Worm (Caenorhabditis elegans) whole organism, L4 larva: ENCODE results near the gene ZK1320.5.

Experiments used
- F10B5.3 ChIP-seq: sonication (generic microtip); optimal IDR thresholded peaks from 2 replicates; lab custom pipeline; 2016; ENCODE audit warnings: mild to moderate bottlenecking, missing genetic modification characterization, missing compliant biosample characterization
- F37D6.2 ChIP-seq: sonication (generic microtip); optimal IDR thresholded peaks from 2 replicates; lab custom pipeline; 2016; ENCODE audit warnings: mild to moderate bottlenecking, missing genetic modification characterization, missing compliant biosample characterization
- F44E2.7 ChIP-seq: fragments of 200-800 bp; sonication (Bioruptor generic); IDR thresholded peaks from 2 replicates; pipeline ENCODE4 v2.1.2; 2022; ENCODE audit warnings: missing genetic modification characterization, missing compliant biosample characterization
- F49E8.2 ChIP-seq: sonication (generic microtip); optimal IDR thresholded peaks from 2 replicates; lab custom pipeline; 2016; ENCODE audit warnings: missing compliant biosample characterization, mild to moderate bottlenecking, missing genetic modification characterization, borderline replicate concordance
- T20F7.1 ChIP-seq: fragments of 200-800 bp; sonication (Bioruptor generic); optimal IDR thresholded peaks from 2 replicates; lab custom pipeline; 2018; ENCODE audit warnings: mild to moderate bottlenecking, missing genetic modification characterization, missing compliant biosample characterization
- T26A8.4 ChIP-seq: fragments of 200-800 bp; sonication (Bioruptor generic); IDR thresholded peaks from 2 replicates; pipeline ENCODE4 v1.3.6; 2022; ENCODE audit warnings: missing genetic modification characterization, missing compliant biosample characterization
- Y48G9A.11 ChIP-seq: fragments of 200-800 bp; sonication (Bioruptor generic); IDR thresholded peaks from 2 replicates; pipeline ENCODE4 v1.3.6; 2022; ENCODE audit warnings: missing genetic modification reagents, missing genetic modification characterization, missing compliant biosample characterization
- Y75B8A.6 ChIP-seq: fragments of 200-800 bp; sonication (Bioruptor generic); IDR thresholded peaks from 2 replicates; pipeline ENCODE4 v1.3.6; 2022; ENCODE audit warnings: missing genetic modification reagents, missing genetic modification characterization, missing compliant biosample characterization
- ZK337.2 ChIP-seq: fragments of 200-800 bp; sonication (Bioruptor generic); IDR thresholded peaks from 2 replicates; pipeline ENCODE4 v1.3.6; 2022; ENCODE audit warnings: missing genetic modification reagents, missing genetic modification characterization, missing compliant biosample characterization
- aha-1 ChIP-seq: fragments of 150-350 bp; peaks from one replicate; lab custom pipeline; 2014; ENCODE audit warnings: missing biosample characterization, missing genetic modification characterization
- arid-1 ChIP-seq: fragments of 200-800 bp; sonication (Bioruptor generic); conservative IDR thresholded peaks from 2 replicates; pipeline ENCODE4 v1.3.6; 2022; ENCODE audit warnings: missing genetic modification reagents, missing genetic modification characterization, missing compliant biosample characterization
- ceh-44 ChIP-seq: fragments of 200-800 bp; sonication (Bioruptor generic); IDR thresholded peaks from 2 replicates; pipeline ENCODE4 v1.3.6; 2022; ENCODE audit warnings: missing genetic modification reagents, missing genetic modification characterization, missing compliant biosample characterization
- ceh-82 ChIP-seq: sonication (generic microtip); optimal IDR thresholded peaks from 2 replicates; lab custom pipeline; 2017; ENCODE audit warnings: missing biosample characterization, missing genetic modification characterization
- ces-1 ChIP-seq: fragments of 150-350 bp; sonication (generic microtip); optimal IDR thresholded peaks from 4 replicates; lab custom pipeline; 2014; ENCODE audit warnings: missing biosample characterization, missing genetic modification reagents, missing genetic modification characterization
- cey-2 ChIP-seq: sonication (generic microtip); optimal IDR thresholded peaks from 3 replicates; lab custom pipeline; 2017; ENCODE audit warnings: missing genetic modification characterization, mild to moderate bottlenecking, missing compliant biosample characterization, antibody characterized with exemption, borderline replicate concordance; ENCODE audit not compliant: insufficient read depth
- daf-8 ChIP-seq: fragments of 200-800 bp; sonication (Bioruptor generic); IDR thresholded peaks from 2 replicates; pipeline ENCODE4 v1.3.6; 2022; ENCODE audit warnings: missing genetic modification characterization, missing compliant biosample characterization
- dmd-6 ChIP-seq: fragments of 200-800 bp; sonication (Bioruptor generic); IDR thresholded peaks from 2 replicates; pipeline ENCODE4 v1.3.6; 2022; ENCODE audit warnings: missing genetic modification reagents, missing genetic modification characterization, missing compliant biosample characterization
- dpl-1 ChIP-seq: fragments of 150-350 bp; optimal IDR thresholded peaks from 2 replicates; lab custom pipeline; 2014; ENCODE audit warnings: missing biosample characterization, missing genetic modification reagents, missing genetic modification characterization
- duxl-1 ChIP-seq: sonication (generic microtip); optimal IDR thresholded peaks from 2 replicates; lab custom pipeline; 2016; ENCODE audit warnings: mild to moderate bottlenecking, missing genetic modification characterization, moderate library complexity, missing compliant biosample characterization; ENCODE audit not compliant: poor library complexity
- fkh-10 ChIP-seq: fragments of 150-350 bp; optimal IDR thresholded peaks from 2 replicates; lab custom pipeline; 2014; ENCODE audit warnings: missing biosample characterization, missing genetic modification reagents, missing genetic modification characterization
- fos-1 ChIP-seq: fragments of 150-350 bp; optimal IDR thresholded peaks from 2 replicates; lab custom pipeline; 2014; ENCODE audit warnings: missing biosample characterization, missing genetic modification characterization
- lim-7 ChIP-seq: fragments of 200-800 bp; sonication (Bioruptor generic); IDR thresholded peaks from 2 replicates; pipeline ENCODE4 v1.3.6; 2022; ENCODE audit warnings: missing genetic modification characterization, missing compliant biosample characterization
- lin-1 ChIP-seq: fragments of 200-800 bp; sonication (Bioruptor generic); IDR thresholded peaks from 2 replicates; pipeline ENCODE4 v1.3.6; 2022; ENCODE audit warnings: missing genetic modification reagents, missing genetic modification characterization, missing compliant biosample characterization
- lin-13 ChIP-seq: fragments of 150-350 bp; optimal IDR thresholded peaks from 2 replicates; lab custom pipeline; 2014; ENCODE audit warnings: missing biosample characterization, missing genetic modification reagents, missing genetic modification characterization
- lin-15B ChIP-seq: fragments of 150-350 bp; sonication (generic microtip); optimal IDR thresholded peaks from 3 replicates; lab custom pipeline; 2014; ENCODE audit warnings: missing biosample characterization, missing genetic modification characterization
- lin-38 ChIP-seq: fragments of 200-800 bp; sonication (Bioruptor generic); IDR thresholded peaks from 2 replicates; pipeline ENCODE4 v1.3.6; 2022; ENCODE audit warnings: missing genetic modification reagents, missing genetic modification characterization, missing compliant biosample characterization
- lin-39 ChIP-seq: fragments of 150-350 bp; optimal IDR thresholded peaks from 2 replicates; lab custom pipeline; 2014; ENCODE audit warnings: missing biosample characterization, missing genetic modification reagents, missing genetic modification characterization
- madf-5 ChIP-seq, 2 experiments: fragments of 200-800 bp; sonication (Bioruptor generic); IDR thresholded peaks; 2 replicates each; pipeline ENCODE4 v1.3.6; 2022; ENCODE audit warnings: missing compliant biosample characterization in 2 of 2, missing genetic modification characterization in 2 of 2
- madf-9 ChIP-seq: fragments of 200-800 bp; sonication (Bioruptor generic); conservative IDR thresholded peaks from 2 replicates; pipeline ENCODE4 v1.3.6; 2022; ENCODE audit warnings: missing genetic modification reagents, missing genetic modification characterization, missing compliant biosample characterization
- mxl-2 ChIP-seq: fragments of 200-800 bp; sonication (Bioruptor generic); conservative IDR thresholded peaks from 2 replicates; pipeline ENCODE4 v1.3.6; 2022; ENCODE audit warnings: missing genetic modification reagents, missing genetic modification characterization, missing compliant biosample characterization
- nhr-111 ChIP-seq: fragments of 200-800 bp; sonication (Bioruptor generic); optimal IDR thresholded peaks from 2 replicates; lab custom pipeline; 2018; ENCODE audit warnings: mild to moderate bottlenecking, missing genetic modification characterization, missing compliant biosample characterization
- nhr-237 ChIP-seq: sonication (generic microtip); optimal IDR thresholded peaks from 2 replicates; lab custom pipeline; 2017; ENCODE audit warnings: missing biosample characterization, missing genetic modification characterization
- nhr-28 ChIP-seq: fragments of 150-350 bp; optimal IDR thresholded peaks from 2 replicates; lab custom pipeline; 2014; ENCODE audit warnings: missing biosample characterization, missing genetic modification characterization
- nhr-42 ChIP-seq: fragments of 200-800 bp; sonication (Bioruptor generic); IDR thresholded peaks from 2 replicates; pipeline ENCODE4 v1.3.6; 2022; ENCODE audit warnings: missing genetic modification characterization, missing compliant biosample characterization
- nhr-76 ChIP-seq: fragments of 150-350 bp; optimal IDR thresholded peaks from 2 replicates; lab custom pipeline; 2014; ENCODE audit warnings: missing biosample characterization, missing genetic modification characterization
- nhr-77 ChIP-seq: fragments of 150-350 bp; optimal IDR thresholded peaks from 2 replicates; lab custom pipeline; 2014; ENCODE audit warnings: missing biosample characterization, missing genetic modification characterization
- pha-4 ChIP-seq, 2 experiments: fragments of 150-350 bp in 1 of 2; fragments of 200-800 bp in 1 of 2; sonication (Bioruptor generic) in 1 of 2; IDR thresholded peaks in 1 of 2; optimal IDR thresholded peaks in 1 of 2; 2 replicates each; pipeline versions ENCODE4 v1.3.6 to Lab custom; 2014 to 2022; ENCODE audit warnings: missing genetic modification characterization in 2 of 2, missing genetic modification reagents in 2 of 2, missing biosample characterization in 1 of 2, missing compliant biosample characterization in 1 of 2
- rbr-2 ChIP-seq: sonication (generic microtip); optimal IDR thresholded peaks from 2 replicates; lab custom pipeline; 2016; ENCODE audit warnings: missing genotype, missing genetic modification characterization, missing compliant biosample characterization
- sdz-12 ChIP-seq: fragments of 200-800 bp; sonication (Bioruptor generic); optimal IDR thresholded peaks from 2 replicates; lab custom pipeline; 2018; ENCODE audit warnings: mild to moderate bottlenecking, missing genetic modification characterization, missing compliant biosample characterization
- snpc-1.2 ChIP-seq: fragments of 200-800 bp; sonication (Bioruptor generic); IDR thresholded peaks from 2 replicates; pipeline ENCODE4 v1.3.6; 2022; ENCODE audit warnings: missing genetic modification reagents, missing genetic modification characterization, missing compliant biosample characterization
- spr-3 ChIP-seq: fragments of 200-800 bp; sonication (Bioruptor generic); optimal IDR thresholded peaks from 2 replicates; lab custom pipeline; 2018; ENCODE audit warnings: mild to moderate bottlenecking, missing genetic modification characterization, missing compliant biosample characterization
- zfp-3 ChIP-seq: fragments of 200-800 bp; sonication (Bioruptor generic); conservative IDR thresholded peaks from 2 replicates; pipeline ENCODE4 v1.3.6; 2022; ENCODE audit warnings: missing genetic modification reagents, missing genetic modification characterization, missing compliant biosample characterization
- zip-2 ChIP-seq: fragments of 150-350 bp; optimal IDR thresholded peaks from 2 replicates; lab custom pipeline; 2014; ENCODE audit warnings: missing biosample characterization, missing genetic modification characterization
- ztf-11 ChIP-seq: fragments of 150-350 bp; optimal IDR thresholded peaks from 2 replicates; lab custom pipeline; 2014; ENCODE audit warnings: missing biosample characterization, missing genetic modification characterization

ZK1320.5 gene

DNA sequence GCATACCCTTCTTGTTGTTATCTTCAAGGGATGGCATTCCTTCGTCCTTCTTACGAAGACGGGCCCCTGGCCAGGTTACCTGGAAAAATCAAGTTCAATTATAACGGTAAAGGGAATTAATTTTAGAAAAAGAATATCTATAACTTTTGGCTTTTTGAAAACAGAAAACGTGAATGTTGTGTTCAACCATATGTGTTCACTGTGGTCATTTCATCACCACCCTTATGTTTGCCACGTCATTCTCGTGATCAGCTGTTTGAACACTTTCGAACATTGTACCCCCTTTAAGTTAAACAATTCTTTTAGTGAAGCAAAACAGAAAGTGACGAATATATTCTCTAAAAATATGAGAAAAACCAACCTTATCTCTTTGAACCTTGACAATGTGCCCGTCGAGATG, 46.7 kb downstream of the ZK1320.5 start:
- TF ChIP-seq cey-2 (tag; lab: Kevin White, UChicago) (no peak), Y75B8A.6 (GFP tag; lab: Robert Waterston, UW) (0 out of 2 replicates have a peak, but pooled peaks have one; percentile 32), lin-38 (no peak), aha-1 (tag; lab: Kevin White, UChicago) (no peak), zfp-3 (GFP tag; lab: Robert Waterston, UW) (no peak), ceh-82 (no peak), arid-1 (GFP tag; lab: Robert Waterston, UW) (no peak), spr-3 (GFP tag; lab: Kevin White, UChicago) (no peak), lim-7 (GFP tag; lab: Robert Waterston, UW) (peak; percentile 31; the same call in 1 of the 2 replicates), fkh-10 (GFP tag; lab: Kevin White, UChicago) (no peak), mxl-2 (GFP tag; lab: Robert Waterston, UW) (no peak), daf-8 (GFP tag; lab: Robert Waterston, UW) (no peak)

- no peak for TF ChIP-seq nhr-28 (tag; lab: Kevin White, UChicago)
- peak; percentile 12 for TF ChIP-seq lin-15B (tag; lab: Kevin White, UChicago)
- TF ChIP-seq ztf-11 (tag; lab: Kevin White, UChicago), result no peak
- TF ChIP-seq arid-1 (GFP tag; lab: Robert Waterston, UW), result no peak
- TF ChIP-seq snpc-1.2, result no peak
- TF ChIP-seq dpl-1, result no peak
- TF ChIP-seq pha-4 (GFP tag; IDR thresholded peaks at IDR 0.05; lab: Robert Waterston, UW), result no peak
- TF ChIP-seq pha-4 (tag; optimal IDR thresholded peaks at IDR 0.05; lab: Kevin White, UChicago), result no peak
- TF ChIP-seq nhr-77 (tag; lab: Kevin White, UChicago), result no peak
- no peak for TF ChIP-seq nhr-42
- no peak for TF ChIP-seq F37D6.2 (tag; lab: Kevin White, UChicago)
- TF ChIP-seq lin-39 (tag; lab: Kevin White, UChicago), result no peak
- TF ChIP-seq rbr-2 (tag; lab: Kevin White, UChicago), result no peak
- TF ChIP-seq zfp-3 (GFP tag; lab: Robert Waterston, UW), result no peak; the same call in 1 of the 2 replicates
- no peak for TF ChIP-seq madf-5 (GFP tag; IDR thresholded peaks at IDR 0.05; lab: Robert Waterston, UW)
- no peak for TF ChIP-seq F49E8.2 (tag; lab: Kevin White, UChicago)
- TF ChIP-seq ces-1, result no peak
- TF ChIP-seq lin-38, result no peak
- TF ChIP-seq Y48G9A.11 (GFP tag; lab: Robert Waterston, UW), result no peak
- TF ChIP-seq nhr-76 (tag; lab: Kevin White, UChicago), result no peak
- TF ChIP-seq zip-2, result no peak
- TF ChIP-seq lin-13 (GFP tag; lab: Kevin White, UChicago), result no peak
- no peak for TF ChIP-seq T20F7.1 (GFP tag; lab: Kevin White, UChicago)
- TF ChIP-seq ZK337.2, result no peak
- no peak for TF ChIP-seq nhr-237
- TF ChIP-seq T26A8.4 (GFP tag; lab: Robert Waterston, UW), result no peak
- no peak for TF ChIP-seq F10B5.3 (tag; lab: Kevin White, UChicago)
- TF ChIP-seq lin-1, result no peak
- no peak for TF ChIP-seq sdz-12
- no peak for TF ChIP-seq F44E2.7 (GFP tag; lab: Robert Waterston, UW)
- peak; percentile 27 for TF ChIP-seq fos-1 (tag; lab: Kevin White, UChicago)
- peak; percentile 10 for TF ChIP-seq duxl-1
- peak; percentile 76 for TF ChIP-seq aha-1 (tag; lab: Kevin White, UChicago)
- 0 out of 2 replicates have a peak, but pooled peaks have one; percentile 7 for TF ChIP-seq ceh-44
- TF ChIP-seq madf-9 (GFP tag; lab: Robert Waterston, UW), result no peak
- peak; percentile 19; the same call in 1 of the 2 replicates for TF ChIP-seq dmd-6 (GFP tag; lab: Robert Waterston, UW)
- TF ChIP-seq nhr-111 (GFP tag; lab: Kevin White, UChicago), result no peak
Observed at ce11 chrII:9617902-9618245, 47.6 kb downstream of the ZK1320.5 start.
